Fruit fly (Drosophila melanogaster): Measurements from ENCODE around the gene CG42446.
A peak's percentile ranks its signal among the peaks of the same experiment; 100 is the strongest.

Gene CG42446

DNA sequence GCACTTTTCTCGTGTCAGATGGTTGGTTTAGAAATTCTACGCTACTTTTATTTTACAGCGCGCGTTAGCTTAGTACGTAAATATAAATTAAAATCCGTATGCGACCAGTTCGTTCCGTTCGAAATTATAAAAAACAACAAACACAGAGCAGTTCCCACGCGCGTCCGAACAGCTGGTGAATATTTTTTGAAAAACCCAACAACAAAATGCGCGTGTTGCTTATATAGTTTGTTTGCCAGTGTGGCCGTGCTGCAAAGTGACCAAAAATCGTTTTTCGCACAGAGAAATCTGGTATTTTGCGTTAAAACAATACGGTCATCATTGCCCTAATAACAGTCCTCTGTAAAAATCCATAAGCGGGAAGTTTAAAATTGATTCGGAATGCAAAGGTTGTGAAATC lies 21.6 kb downstream of the CG42446 start (continued):
- TF ChIP-seq row (GFP tag; IDR thresholded peaks at IDR 0.05) = peak; percentile 30; the same call in 1 of the 3 replicates
- no peak for TF ChIP-seq Lpt (GFP tag; optimal IDR thresholded peaks at IDR 0.05)
- TF ChIP-seq Hsf (GFP tag; optimal IDR thresholded peaks at IDR 0.05) = no peak
- no peak for TF ChIP-seq pnt (GFP tag; optimal IDR thresholded peaks at IDR 0.05)
- TF ChIP-seq CG30403 (GFP tag; optimal IDR thresholded peaks at IDR 0.05) = no peak
- no peak for TF ChIP-seq Atf3 (GFP tag; optimal IDR thresholded peaks at IDR 0.05)
- TF ChIP-seq Sin3A (optimal IDR thresholded peaks at IDR 0.05) = peak; percentile 39
- no peak for TF ChIP-seq gce (GFP tag; IDR thresholded peaks at IDR 0.05)
- no peak for TF ChIP-seq Kr (GFP tag; optimal IDR thresholded peaks at IDR 0.05)
- no peak for TF ChIP-seq jigr1 (GFP tag; IDR thresholded peaks at IDR 0.05)
- TF ChIP-seq CG7556 (GFP tag; optimal IDR thresholded peaks at IDR 0.05) = no peak
- peak; percentile 79 for TF ChIP-seq CG1603 (tag; optimal IDR thresholded peaks at IDR 0.05)
- no peak for TF ChIP-seq rib (GFP tag; IDR thresholded peaks at IDR 0.05)
- no peak for TF ChIP-seq Awh (GFP tag; IDR thresholded peaks at IDR 0.05)
- no peak for TF ChIP-seq Oaz (GFP tag; IDR thresholded peaks at IDR 0.05)
- TF ChIP-seq unc-4 (GFP tag; IDR thresholded peaks at IDR 0.05; ENCODE audit: partially characterized antibody) = peak; percentile 41
- no peak for TF ChIP-seq CG11093 (GFP tag; IDR thresholded peaks at IDR 0.05)
- no peak for TF ChIP-seq HLH54F (GFP tag; optimal IDR thresholded peaks at IDR 0.05)
- TF ChIP-seq nom (GFP tag; optimal IDR thresholded peaks at IDR 0.05) = peak; percentile 50
- TF ChIP-seq zfh1 (GFP tag; IDR thresholded peaks at IDR 0.05) = no peak
- no peak for TF ChIP-seq CG18476 (GFP tag; optimal IDR thresholded peaks at IDR 0.05)
- TF ChIP-seq CG3847 (GFP tag; IDR thresholded peaks at IDR 0.05) = no peak
- no peak for TF ChIP-seq D19B (GFP tag; optimal IDR thresholded peaks at IDR 0.05)
- no peak for TF ChIP-seq HHEX (GFP tag; optimal IDR thresholded peaks at IDR 0.05)
- TF ChIP-seq Hr39 (optimal IDR thresholded peaks at IDR 0.05) = no peak
- TF ChIP-seq otp (GFP tag; IDR thresholded peaks at IDR 0.05) = no peak
- TF ChIP-seq CG6175 (GFP tag; IDR thresholded peaks at IDR 0.05) = no peak
- no peak for TF ChIP-seq dmrt11E (tag; optimal IDR thresholded peaks at IDR 0.05)
- 0 out of 2 replicates have a peak, but pooled peaks have one; percentile 18 for TF ChIP-seq onecut (GFP tag; IDR thresholded peaks at IDR 0.05)
- no peak for TF ChIP-seq Oli (tag; optimal IDR thresholded peaks at IDR 0.05)
- TF ChIP-seq scrt (GFP tag; optimal IDR thresholded peaks at IDR 0.05) = no peak
- TF ChIP-seq Hmr (GFP tag; optimal IDR thresholded peaks at IDR 0.05) = peak; percentile 16
- TF ChIP-seq ap (GFP tag; IDR thresholded peaks at IDR 0.05) = no peak
- TF ChIP-seq eve (GFP tag; optimal IDR thresholded peaks at IDR 0.05) = no peak
- no peak for TF ChIP-seq Ada2b (GFP tag; IDR thresholded peaks at IDR 0.05)
- TF ChIP-seq ab (GFP tag; optimal IDR thresholded peaks at IDR 0.05) = no peak
- no peak for TF ChIP-seq seq (GFP tag; IDR thresholded peaks at IDR 0.05)
- TF ChIP-seq CG14667 (GFP tag; IDR thresholded peaks at IDR 0.05) = no peak
- peak; percentile 39 for TF ChIP-seq Ets97D (GFP tag; optimal IDR thresholded peaks at IDR 0.05)
- TF ChIP-seq Lhr (GFP tag; optimal IDR thresholded peaks at IDR 0.05) = peak; percentile 78
- TF ChIP-seq CG12769 (tag; optimal IDR thresholded peaks at IDR 0.05) = peak; percentile 26
- no peak for TF ChIP-seq Six4 (GFP tag; optimal IDR thresholded peaks at IDR 0.05)
- peak; percentile 97 for TF ChIP-seq NC2α (GFP tag; optimal IDR thresholded peaks at IDR 0.05)
- no peak for TF ChIP-seq cato (GFP tag; optimal IDR thresholded peaks at IDR 0.05; ENCODE audit: borderline replicate concordance)
- no peak for TF ChIP-seq Asciz (GFP tag; optimal IDR thresholded peaks at IDR 0.05)
- TF ChIP-seq en (GFP tag; optimal IDR thresholded peaks at IDR 0.05) = no peak
- TF ChIP-seq jing (GFP tag; optimal IDR thresholded peaks at IDR 0.05) = no peak
- TF ChIP-seq CG3065 (GFP tag; optimal IDR thresholded peaks at IDR 0.05) = no peak
- no peak for TF ChIP-seq CG31388 (GFP tag; optimal IDR thresholded peaks at IDR 0.05)
- TF ChIP-seq so (GFP tag; IDR thresholded peaks at IDR 0.05) = no peak
- TF ChIP-seq CG2875 (GFP tag; optimal IDR thresholded peaks at IDR 0.05) = no peak
- TF ChIP-seq CG12299 (tag; optimal IDR thresholded peaks at IDR 0.05) = no peak
- TF ChIP-seq jumu (GFP tag; optimal IDR thresholded peaks at IDR 0.05) = no peak
